Worm (Caenorhabditis elegans) whole organism, L3 larva: ENCODE results near the gene smut-1.
"Not testable (repeated sequence)": the region's sequence is repeated elsewhere in the genome, so short reads cannot be mapped to it uniquely, and the experiment has no call there.

Source experiments
- R02D3.7 ChIP-seq: fragments of 150-350 bp; optimal IDR thresholded peaks from 2 replicates; lab custom pipeline; 2014; ENCODE audit warnings: missing biosample characterization, missing genetic modification characterization
- ZK546.5 ChIP-seq: sonication (generic microtip); optimal IDR thresholded peaks from 2 replicates; lab custom pipeline; 2017; ENCODE audit warnings: missing biosample characterization, missing genetic modification characterization
- aly-2 ChIP-seq: fragments of 150-350 bp; optimal IDR thresholded peaks from 2 replicates; lab custom pipeline; 2014; ENCODE audit warnings: missing biosample characterization, missing genetic modification characterization
- ceh-16 ChIP-seq: sonication (generic microtip); optimal IDR thresholded peaks from 2 replicates; lab custom pipeline; 2017; ENCODE audit warnings: missing biosample characterization, missing genetic modification characterization
- ceh-28 ChIP-seq: fragments of 150-350 bp; optimal IDR thresholded peaks from 2 replicates; lab custom pipeline; 2014; ENCODE audit warnings: missing biosample characterization, missing genetic modification reagents, missing genetic modification characterization
- ceh-82 ChIP-seq: fragments of 150-350 bp; optimal IDR thresholded peaks from 2 replicates; lab custom pipeline; 2014; ENCODE audit warnings: missing biosample characterization, missing genetic modification characterization
- daf-12 ChIP-seq: fragments of 150-350 bp; optimal IDR thresholded peaks from 2 replicates; lab custom pipeline; 2014; ENCODE audit warnings: missing biosample characterization, missing genetic modification reagents, missing genetic modification characterization
- egl-27 ChIP-seq: sonication (generic microtip); optimal IDR thresholded peaks from 4 replicates; lab custom pipeline; 2017; ENCODE audit warnings: missing biosample characterization, missing genetic modification reagents, missing genetic modification characterization
- egl-5 ChIP-seq: fragments of 150-350 bp; optimal IDR thresholded peaks from 2 replicates; lab custom pipeline; 2017; ENCODE audit warnings: missing biosample characterization, missing genetic modification reagents, missing genetic modification characterization, inconsistent platforms
- elt-2 ChIP-seq: sonication (generic microtip); optimal IDR thresholded peaks from 2 replicates; lab custom pipeline; 2016; ENCODE audit warnings: missing genetic modification reagents, mild to moderate bottlenecking, missing genetic modification characterization, missing compliant biosample characterization
- elt-3 ChIP-seq, 3 experiments: fragments of 150-350 bp in 1 of 3; sonication (generic microtip) in 2 of 3; optimal IDR thresholded peaks; 2 replicates in 2 of 3; 4 replicates in 1 of 3; lab custom pipeline; 2014 to 2017; ENCODE audit warnings: missing biosample characterization in 3 of 3, missing genetic modification characterization in 3 of 3
- fkh-10 ChIP-seq: sonication (generic microtip); optimal IDR thresholded peaks from 2 replicates; lab custom pipeline; 2017; ENCODE audit warnings: missing biosample characterization, missing genetic modification reagents, missing genetic modification characterization
- fkh-2 ChIP-seq: fragments of 150-350 bp; optimal IDR thresholded peaks from 2 replicates; lab custom pipeline; 2014; ENCODE audit warnings: missing biosample characterization, missing genetic modification reagents, missing genetic modification characterization
- lin-15B ChIP-seq: fragments of 150-350 bp; optimal IDR thresholded peaks from 2 replicates; lab custom pipeline; 2014; ENCODE audit warnings: missing biosample characterization, missing genetic modification characterization
- lin-39 ChIP-seq: fragments of 150-350 bp; optimal IDR thresholded peaks from 2 replicates; lab custom pipeline; 2018; ENCODE audit warnings: missing biosample characterization, missing genetic modification reagents, missing genetic modification characterization
- lsy-12 ChIP-seq: sonication (generic microtip); optimal IDR thresholded peaks from 2 replicates; lab custom pipeline; 2016; ENCODE audit warnings: mild to moderate bottlenecking, missing genetic modification characterization, missing compliant biosample characterization
- mdl-1 ChIP-seq: fragments of 150-350 bp; optimal IDR thresholded peaks from 2 replicates; lab custom pipeline; 2014; ENCODE audit warnings: missing biosample characterization, missing genetic modification characterization
- mml-1 ChIP-seq: fragments of 150-350 bp; sonication (generic microtip); optimal IDR thresholded peaks from 3 replicates; lab custom pipeline; 2014; ENCODE audit warnings: missing biosample characterization, missing genetic modification characterization
- nfya-1 ChIP-seq: sonication (generic microtip); optimal IDR thresholded peaks from 2 replicates; lab custom pipeline; 2017; ENCODE audit warnings: missing genetic modification characterization, mild to moderate bottlenecking, missing compliant biosample characterization, antibody characterized with exemption, moderate library complexity; ENCODE audit not compliant: insufficient read depth
- nhr-12 ChIP-seq: fragments of 150-350 bp; optimal IDR thresholded peaks from 2 replicates; lab custom pipeline; 2014; ENCODE audit warnings: missing biosample characterization, missing genetic modification characterization
- nhr-23 ChIP-seq: fragments of 150-350 bp; optimal IDR thresholded peaks from 2 replicates; lab custom pipeline; 2014; ENCODE audit warnings: missing biosample characterization, missing genetic modification reagents, missing genetic modification characterization
- nhr-237 ChIP-seq: fragments of 150-350 bp; optimal IDR thresholded peaks from 2 replicates; lab custom pipeline; 2014; ENCODE audit warnings: missing biosample characterization, missing genetic modification characterization
- nhr-25 ChIP-seq: sonication (generic microtip); optimal IDR thresholded peaks from 2 replicates; lab custom pipeline; 2017; ENCODE audit warnings: missing biosample characterization, missing genetic modification characterization
- nhr-43 ChIP-seq: sonication (generic microtip); optimal IDR thresholded peaks from 2 replicates; lab custom pipeline; 2016; ENCODE audit warnings: mild to moderate bottlenecking, missing genetic modification characterization, missing compliant biosample characterization; ENCODE audit not compliant: poor library complexity, severe bottlenecking
- nhr-77 ChIP-seq: fragments of 150-350 bp; optimal IDR thresholded peaks from 2 replicates; lab custom pipeline; 2014; ENCODE audit warnings: missing biosample characterization, missing genetic modification characterization
- sea-2 ChIP-seq: fragments of 150-350 bp; sonication (generic microtip); optimal IDR thresholded peaks from 4 replicates; lab custom pipeline; 2014; ENCODE audit warnings: missing biosample characterization, missing genetic modification reagents, missing genetic modification characterization
- skn-1 ChIP-seq: fragments of 150-350 bp; optimal IDR thresholded peaks from 2 replicates; lab custom pipeline; 2014; ENCODE audit warnings: missing biosample characterization, missing genetic modification characterization
- tbx-2 ChIP-seq: sonication (generic microtip); optimal IDR thresholded peaks from 2 replicates; lab custom pipeline; 2016; ENCODE audit warnings: mild to moderate bottlenecking, missing genetic modification characterization, missing compliant biosample characterization
- unc-39 ChIP-seq: sonication (generic microtip); optimal IDR thresholded peaks from 4 replicates; lab custom pipeline; 2017; ENCODE audit warnings: missing biosample characterization, missing genetic modification characterization
- zag-1 ChIP-seq: fragments of 150-350 bp; optimal IDR thresholded peaks from 2 replicates; lab custom pipeline; 2014; ENCODE audit warnings: missing biosample characterization, missing genetic modification characterization
- ztf-11 ChIP-seq: fragments of 150-350 bp; optimal IDR thresholded peaks from 2 replicates; lab custom pipeline; 2014; ENCODE audit warnings: missing biosample characterization, missing genetic modification characterization
- ztf-4 ChIP-seq: fragments of 150-350 bp; optimal IDR thresholded peaks from 2 replicates; lab custom pipeline; 2014; ENCODE audit warnings: missing biosample characterization, missing genetic modification characterization

Gene smut-1

ce11 chrV:6053188-6053687 lies 43.7 kb upstream of the smut-1 start, which contains the start of gene seip-1 (continued):
- TF ChIP-seq mdl-1 (tag; lab: Kevin White, UChicago) = peak; percentile 6
- peak; percentile 41 for TF ChIP-seq egl-5 (tag; lab: Kevin White, UChicago)
- TF ChIP-seq elt-3 (tag; optimal IDR thresholded peaks at IDR 0.05; lab: Kevin White, UChicago) = no peak
- peak; percentile 33 for TF ChIP-seq fkh-10 (GFP tag; lab: Kevin White, UChicago)
- TF ChIP-seq nhr-23 (tag; lab: Kevin White, UChicago) = peak; percentile 83
- no peak for TF ChIP-seq daf-12 (tag; lab: Kevin White, UChicago)
- peak; percentile 44 for TF ChIP-seq R02D3.7 (tag; lab: Kevin White, UChicago)
- peak; percentile 55 for TF ChIP-seq nhr-25 (tag; lab: Kevin White, UChicago)
- peak; percentile 89 for TF ChIP-seq lin-39 (tag; lab: Kevin White, UChicago)
- peak; percentile 32 for TF ChIP-seq egl-27
- no peak for TF ChIP-seq ceh-82
- TF ChIP-seq zag-1 (tag; lab: Kevin White, UChicago) = no peak
- no peak for TF ChIP-seq mml-1
- peak; percentile 25 for TF ChIP-seq lsy-12 (tag; lab: Kevin White, UChicago)
- no peak for TF ChIP-seq ztf-4 (tag; lab: Kevin White, UChicago)
- TF ChIP-seq tbx-2 (tag; lab: Kevin White, UChicago) = peak; percentile 27

- TF ChIP-seq ztf-4 (tag; lab: Kevin White, UChicago) = no peak
- no peak for TF ChIP-seq nfya-1 (tag; lab: Kevin White, UChicago)
- TF ChIP-seq nhr-12 (tag; lab: Kevin White, UChicago) = no peak
- TF ChIP-seq unc-39 = no peak
- no peak for TF ChIP-seq aly-2 (tag; lab: Kevin White, UChicago)
- TF ChIP-seq elt-2 = no peak
- no peak for TF ChIP-seq daf-12 (tag; lab: Kevin White, UChicago)
- TF ChIP-seq egl-5 (tag; lab: Kevin White, UChicago) = no peak
- TF ChIP-seq mml-1 = no peak
- TF ChIP-seq skn-1 (tag; lab: Kevin White, UChicago) = no peak
- no peak for TF ChIP-seq nhr-23 (tag; lab: Kevin White, UChicago)
- no peak for TF ChIP-seq fkh-2 (tag; lab: Kevin White, UChicago)
- no peak for TF ChIP-seq lin-15B (tag; lab: Kevin White, UChicago)
- no peak for TF ChIP-seq lsy-12 (tag; lab: Kevin White, UChicago)
- TF ChIP-seq ceh-16 (tag; lab: Kevin White, UChicago) = no peak
- no peak for TF ChIP-seq nhr-43
- TF ChIP-seq ZK546.5 (tag; lab: Kevin White, UChicago) = no peak
- TF ChIP-seq tbx-2 (tag; lab: Kevin White, UChicago) = no peak
- TF ChIP-seq nhr-237 (tag; lab: Kevin White, UChicago) = no peak
- TF ChIP-seq ztf-11 (tag; lab: Kevin White, UChicago) = no peak
Measured at ce11 chrV:6055289-6055688, 41.6 kb upstream of the smut-1 start, which contains the start of gene srd-20. Gene srd-20, plus strand, starts transcription at chrV:6055589.

- TF ChIP-seq sea-2 (GFP tag; lab: Kevin White, UChicago) (no peak), egl-27 (no peak)
Measured at ce11 chrV:6063330-6063729, 33.6 kb upstream of the smut-1 start, which contains the start of gene Y38A10A.2. Gene Y38A10A.2, minus strand, starts transcription at chrV:6063430.

ce11 chrV:6067112-6067511 lies 29.8 kb upstream of the smut-1 start, which contains the start of gene srh-10:
Gene srh-10, minus strand, starts transcription at chrV:6067140.
- no peak for TF ChIP-seq ceh-16 (tag; lab: Kevin White, UChicago)
- no peak for TF ChIP-seq nhr-43
- no peak for TF ChIP-seq ceh-28 (tag; lab: Kevin White, UChicago)
- TF ChIP-seq mdl-1 (tag; lab: Kevin White, UChicago) = no peak
- TF ChIP-seq ceh-82 = no peak
- no peak for TF ChIP-seq nhr-12 (tag; lab: Kevin White, UChicago)
- no peak for TF ChIP-seq tbx-2 (tag; lab: Kevin White, UChicago)
- no peak for TF ChIP-seq nhr-77 (tag; lab: Kevin White, UChicago)
- TF ChIP-seq elt-3 (tag; optimal IDR thresholded peaks at IDR 0.05; lab: Kevin White, UChicago) = no peak
- TF ChIP-seq nhr-237 (tag; lab: Kevin White, UChicago) = no peak
- TF ChIP-seq egl-5 (tag; lab: Kevin White, UChicago) = no peak

- TF ChIP-seq egl-27; nhr-77 (tag; lab: Kevin White, UChicago); R02D3.7 (tag; lab: Kevin White, UChicago): not testable (repeated sequence)
Measured at ce11 chrV:6069968-6070367, 26.9 kb upstream of the smut-1 start, which contains the start of gene fbxa-214. Gene fbxa-214, minus strand, starts transcription at chrV:6070068.
